Fruit fly (Drosophila melanogaster): ENCODE data around the gene CG42296.

dm6 chr2L:2008114-2008513 lies 27.7 kb downstream of the CG42296 start, which contains the start of gene Nplp4:
- TF ChIP-seq Gug (GFP tag; IDR thresholded peaks at IDR 0.05) = no peak
- TF ChIP-seq ss (GFP tag; optimal IDR thresholded peaks at IDR 0.05) = no peak
- TF ChIP-seq CG6854 (GFP tag; optimal IDR thresholded peaks at IDR 0.05) = no peak

Measured in whole organism, prepupa.